Worm (Caenorhabditis elegans) whole organism, young adult: ENCODE results near the gene ZK899.7.

Experiments
- C06A6.2 ChIP-seq: fragments of 200-800 bp; sonication (Bioruptor generic); conservative IDR thresholded peaks from 2 replicates; pipeline ENCODE4 v1.3.6; 2022; ENCODE audit warnings: missing genetic modification characterization, missing compliant biosample characterization
- D2030.7 ChIP-seq: fragments of 200-800 bp; sonication (Bioruptor generic); IDR thresholded peaks from 2 replicates; pipeline ENCODE4 v1.3.6; 2022; ENCODE audit warnings: missing genetic modification reagents, missing genetic modification characterization, missing compliant biosample characterization
- F23B12.7 ChIP-seq: sonication (generic microtip); optimal IDR thresholded peaks from 2 replicates; lab custom pipeline; 2017; ENCODE audit warnings: missing genetic modification characterization, mild to moderate bottlenecking, missing compliant biosample characterization, antibody characterized with exemption, moderate library complexity; ENCODE audit not compliant: insufficient read depth
- F49E8.2 ChIP-seq: sonication (generic microtip); optimal IDR thresholded peaks from 3 replicates; lab custom pipeline; 2017; ENCODE audit warnings: missing genetic modification characterization, mild to moderate bottlenecking, missing compliant biosample characterization, antibody characterized with exemption, moderate library complexity; ENCODE audit not compliant: insufficient read depth
- Y53F4B.3 ChIP-seq: fragments of 200-800 bp; sonication (Bioruptor generic); IDR thresholded peaks from 2 replicates; pipeline ENCODE4 v1.3.6; 2022; ENCODE audit warnings: missing genetic modification reagents, missing genetic modification characterization, missing compliant biosample characterization
- Y53G8AR.9 ChIP-seq: fragments of 200-800 bp; sonication (Bioruptor generic); conservative IDR thresholded peaks from 2 replicates; pipeline ENCODE4 v1.3.6; 2022; ENCODE audit warnings: missing genetic modification reagents, missing genetic modification characterization, missing compliant biosample characterization
- Y67H2A.10 ChIP-seq: fragments of 200-800 bp; sonication (Bioruptor generic); conservative IDR thresholded peaks from 2 replicates; pipeline ENCODE4 v1.3.6; 2022; ENCODE audit warnings: missing genetic modification reagents, missing genetic modification characterization, missing compliant biosample characterization
- ZK185.1 ChIP-seq: sonication (generic microtip); optimal IDR thresholded peaks from 2 replicates; lab custom pipeline; 2016; ENCODE audit warnings: mild to moderate bottlenecking, missing genetic modification characterization, missing compliant biosample characterization; ENCODE audit not compliant: poor library complexity, severe bottlenecking
- akir-1 ChIP-seq: fragments of 200-800 bp; sonication (Bioruptor generic); optimal IDR thresholded peaks from 2 replicates; lab custom pipeline; 2018; ENCODE audit warnings: mild to moderate bottlenecking, missing genetic modification characterization, moderate library complexity, missing compliant biosample characterization
- ama-1 ChIP-seq, 3 experiments: fragments of 150-350 bp in 1 of 3; sonication (generic microtip) in 2 of 3; optimal IDR thresholded peaks; 2 replicates each; lab custom pipeline; 2014 to 2018; ENCODE audit warnings: missing biosample characterization in 2 of 3, missing genetic modification characterization in 2 of 3, missing genetic modification reagents in 2 of 3
- aptf-2 ChIP-seq: fragments of 200-800 bp; sonication (Bioruptor generic); conservative IDR thresholded peaks from 2 replicates; pipeline ENCODE4 v1.3.6; 2022; ENCODE audit warnings: missing genetic modification reagents, missing genetic modification characterization, missing compliant biosample characterization
- attf-3 ChIP-seq: fragments of 200-800 bp; sonication (Bioruptor generic); conservative IDR thresholded peaks from 2 replicates; pipeline ENCODE4 v1.3.6; 2022; ENCODE audit warnings: missing genetic modification reagents, missing genetic modification characterization, missing compliant biosample characterization
- bed-2 ChIP-seq: fragments of 200-800 bp; sonication (Bioruptor generic); IDR thresholded peaks from 2 replicates; pipeline ENCODE4 v1.3.6; 2022; ENCODE audit warnings: missing genetic modification reagents, missing genetic modification characterization, missing compliant biosample characterization
- ccch-3 ChIP-seq: fragments of 200-800 bp; sonication (Bioruptor generic); optimal IDR thresholded peaks from 2 replicates; lab custom pipeline; 2018; ENCODE audit warnings: mild to moderate bottlenecking, missing genetic modification characterization, missing compliant biosample characterization
- cebp-1 ChIP-seq, 2 experiments: fragments of 200-800 bp in 1 of 2; sonication (Bioruptor generic) in 1 of 2; sonication (generic microtip) in 1 of 2; IDR thresholded peaks in 1 of 2; optimal IDR thresholded peaks in 1 of 2; 2 replicates each; pipeline versions ENCODE4 v1.3.6 to Lab custom; 2017 to 2022; ENCODE audit warnings: missing compliant biosample characterization in 2 of 2, missing genetic modification characterization in 2 of 2, mild to moderate bottlenecking in 1 of 2, missing genetic modification reagents in 1 of 2, moderate library complexity in 1 of 2
- cebp-2 ChIP-seq: fragments of 200-800 bp; sonication (Bioruptor generic); IDR thresholded peaks from 2 replicates; pipeline ENCODE4 v1.3.6; 2022; ENCODE audit warnings: missing genetic modification characterization, missing compliant biosample characterization
- ceh-100 ChIP-seq: fragments of 200-800 bp; sonication (Bioruptor generic); IDR thresholded peaks from 2 replicates; pipeline ENCODE4 v1.3.6; 2022; ENCODE audit warnings: missing genetic modification reagents, missing genetic modification characterization, missing compliant biosample characterization
- ceh-27 ChIP-seq: fragments of 200-800 bp; sonication (Bioruptor generic); optimal IDR thresholded peaks from 2 replicates; lab custom pipeline; 2018; ENCODE audit warnings: mild to moderate bottlenecking, missing genetic modification characterization, moderate library complexity, missing compliant biosample characterization
- ceh-79 ChIP-seq: sonication (generic microtip); optimal IDR thresholded peaks from 2 replicates; lab custom pipeline; 2017; ENCODE audit warnings: mild to moderate bottlenecking, missing genetic modification characterization, missing compliant biosample characterization
- chd-7 ChIP-seq: sonication (generic microtip); optimal IDR thresholded peaks from 2 replicates; lab custom pipeline; 2016; ENCODE audit warnings: mild to moderate bottlenecking, missing genetic modification characterization, moderate library complexity, missing compliant biosample characterization
- dox-1 ChIP-seq: fragments of 200-800 bp; sonication (Bioruptor generic); IDR thresholded peaks from 2 replicates; pipeline ENCODE4 v1.3.6; 2022; ENCODE audit warnings: missing genetic modification reagents, missing genetic modification characterization, missing compliant biosample characterization
- dpl-1 ChIP-seq: fragments of 150-350 bp; optimal IDR thresholded peaks from 2 replicates; lab custom pipeline; 2014; ENCODE audit warnings: missing biosample characterization, missing genetic modification reagents, missing genetic modification characterization
- egl-18 ChIP-seq: fragments of 200-800 bp; sonication (Bioruptor generic); IDR thresholded peaks from 2 replicates; pipeline ENCODE4 v1.3.6; 2022; ENCODE audit warnings: missing genetic modification reagents, missing genetic modification characterization, missing compliant biosample characterization
- gei-17 ChIP-seq: fragments of 200-800 bp; sonication (Bioruptor generic); optimal IDR thresholded peaks from 2 replicates; lab custom pipeline; 2018; ENCODE audit warnings: mild to moderate bottlenecking, missing genetic modification characterization, missing compliant biosample characterization
- hlh-12 ChIP-seq: sonication (generic microtip); optimal IDR thresholded peaks from 2 replicates; lab custom pipeline; 2016; ENCODE audit warnings: missing genetic modification characterization, missing compliant biosample characterization
- hmg-1.2 ChIP-seq: fragments of 200-800 bp; sonication (Bioruptor generic); IDR thresholded peaks from 2 replicates; pipeline ENCODE4 v1.3.6; 2022; ENCODE audit warnings: missing genetic modification reagents, missing genetic modification characterization, missing compliant biosample characterization
- hmg-20 ChIP-seq: fragments of 200-800 bp; sonication (Bioruptor generic); IDR thresholded peaks from 2 replicates; pipeline ENCODE4 v1.3.6; 2022; ENCODE audit warnings: missing genetic modification reagents, missing genetic modification characterization, missing compliant biosample characterization
- lin-26 ChIP-seq: fragments of 200-800 bp; sonication (Bioruptor generic); IDR thresholded peaks from 2 replicates; pipeline ENCODE4 v1.3.6; 2022; ENCODE audit warnings: missing genetic modification reagents, missing genetic modification characterization, missing compliant biosample characterization
- lin-54 ChIP-seq: fragments of 200-800 bp; sonication (Bioruptor generic); optimal IDR thresholded peaks from 2 replicates; lab custom pipeline; 2018; ENCODE audit warnings: mild to moderate bottlenecking, missing genetic modification characterization, missing compliant biosample characterization
- mel-28 ChIP-seq: sonication (generic microtip); optimal IDR thresholded peaks from 2 replicates; lab custom pipeline; 2016; ENCODE audit warnings: borderline replicate concordance, mild to moderate bottlenecking, missing genetic modification characterization, missing compliant biosample characterization
- mxl-1 ChIP-seq: sonication (generic microtip); optimal IDR thresholded peaks from 2 replicates; lab custom pipeline; 2016; ENCODE audit warnings: missing genetic modification characterization, missing compliant biosample characterization
- nfyb-1 ChIP-seq: fragments of 200-800 bp; sonication (Bioruptor generic); IDR thresholded peaks from 2 replicates; pipeline ENCODE4 v1.3.6; 2022; ENCODE audit warnings: missing genetic modification reagents, missing genetic modification characterization, missing compliant biosample characterization
- nhr-80 ChIP-seq: sonication (generic microtip); optimal IDR thresholded peaks from 2 replicates; lab custom pipeline; 2016; ENCODE audit warnings: missing genetic modification characterization, missing compliant biosample characterization
- pbrm-1 ChIP-seq: fragments of 200-800 bp; sonication (Bioruptor generic); IDR thresholded peaks from 2 replicates; pipeline ENCODE4 v1.3.6; 2022; ENCODE audit warnings: missing genetic modification reagents, missing genetic modification characterization, missing compliant biosample characterization
- rpc-1 ChIP-seq, 2 experiments: fragments of 150-350 bp in 1 of 2; sonication (generic microtip) in 1 of 2; optimal IDR thresholded peaks; 2 replicates each; lab custom pipeline; 2014 to 2018; ENCODE audit warnings: missing biosample characterization in 1 of 2, missing genetic modification characterization in 1 of 2, missing genetic modification reagents in 1 of 2, missing genotype in 1 of 2
- sea-2 ChIP-seq: fragments of 200-800 bp; sonication (Bioruptor generic); IDR thresholded peaks from 2 replicates; pipeline ENCODE4 v1.3.6; 2022; ENCODE audit warnings: missing genetic modification characterization, missing compliant biosample characterization
- snpc-1.1 ChIP-seq: sonication (generic microtip); optimal IDR thresholded peaks from 2 replicates; lab custom pipeline; 2017; ENCODE audit warnings: missing genetic modification characterization, mild to moderate bottlenecking, missing compliant biosample characterization, antibody characterized with exemption, moderate library complexity, missing genotype, missing genetic modification reagents; ENCODE audit not compliant: insufficient read depth
- snpc-3.4 ChIP-seq: sonication (generic microtip); optimal IDR thresholded peaks from 2 replicates; lab custom pipeline; 2017; ENCODE audit warnings: missing genetic modification characterization, mild to moderate bottlenecking, missing compliant biosample characterization, antibody characterized with exemption, moderate library complexity, missing genotype, missing genetic modification reagents
- somi-1 ChIP-seq: fragments of 200-800 bp; sonication (Bioruptor generic); optimal IDR thresholded peaks from 2 replicates; lab custom pipeline; 2018; ENCODE audit warnings: mild to moderate bottlenecking, missing genetic modification characterization, missing compliant biosample characterization
- tbp1 ChIP-seq: fragments of 200-800 bp; sonication (Bioruptor generic); optimal IDR thresholded peaks from 2 replicates; lab custom pipeline; 2018; ENCODE audit warnings: mild to moderate bottlenecking, missing genetic modification characterization, missing compliant biosample characterization
- unc-130 ChIP-seq: sonication (generic microtip); optimal IDR thresholded peaks from 2 replicates; lab custom pipeline; 2016; ENCODE audit warnings: missing genetic modification reagents, missing genetic modification characterization, missing compliant biosample characterization
- unc-62 ChIP-seq: fragments of 150-350 bp; optimal IDR thresholded peaks from 2 replicates; lab custom pipeline; 2014; ENCODE audit warnings: missing biosample characterization, missing genetic modification reagents, missing genetic modification characterization
- xnd-1 ChIP-seq: sonication (generic microtip); optimal IDR thresholded peaks from 2 replicates; lab custom pipeline; 2016; ENCODE audit warnings: missing genotype, missing genetic modification reagents, missing genetic modification characterization, missing compliant biosample characterization
- ztf-18 ChIP-seq: sonication (generic microtip); optimal IDR thresholded peaks from 2 replicates; lab custom pipeline; 2016; ENCODE audit warnings: missing genotype, mild to moderate bottlenecking, missing genetic modification characterization, missing compliant biosample characterization
- ztf-25 ChIP-seq: fragments of 200-800 bp; sonication (Bioruptor generic); IDR thresholded peaks from 2 replicates; pipeline ENCODE4 v1.3.6; 2022; ENCODE audit warnings: missing genetic modification reagents, missing genetic modification characterization, missing compliant biosample characterization

The ZK899.7 gene

ce11 chrX:9467573-9467972 is 18.3 kb upstream of the ZK899.7 start (continued):
- no peak for TF ChIP-seq bed-2 (GFP tag; lab: Robert Waterston, UW)
- TF ChIP-seq lin-54 (GFP tag; lab: Kevin White, UChicago): no peak
- TF ChIP-seq sea-2 (GFP tag; lab: Robert Waterston, UW): no peak
- no peak for TF ChIP-seq Y67H2A.10 (GFP tag; lab: Robert Waterston, UW)
- peak; percentile 15 for TF ChIP-seq F49E8.2 (tag; lab: Kevin White, UChicago)
- peak; percentile 76 for TF ChIP-seq F23B12.7 (tag; lab: Kevin White, UChicago)
- TF ChIP-seq C06A6.2: 0 out of 2 replicates have a peak, but pooled peaks have one; percentile 16
- no peak for TF ChIP-seq aptf-2 (GFP tag; lab: Robert Waterston, UW)
- peak; percentile 84 for TF ChIP-seq hmg-1.2 (GFP tag; lab: Robert Waterston, UW)
- TF ChIP-seq cebp-2 (GFP tag; lab: Robert Waterston, UW): no peak
- peak; percentile 91 for TF ChIP-seq pbrm-1 (GFP tag; lab: Robert Waterston, UW)
- TF ChIP-seq snpc-3.4 (tag; lab: Kevin White, UChicago): peak; percentile 64
- no peak for TF ChIP-seq akir-1 (GFP tag; lab: Kevin White, UChicago)
- peak; percentile 44 for TF ChIP-seq attf-3 (GFP tag; lab: Robert Waterston, UW)
- peak; percentile 94 for TF ChIP-seq tbp1 (GFP tag; lab: Kevin White, UChicago)
- TF ChIP-seq D2030.7: peak; percentile 70
- TF ChIP-seq ccch-3 (GFP tag; lab: Kevin White, UChicago): no peak
- TF ChIP-seq snpc-1.1 (tag; lab: Kevin White, UChicago): no peak
- peak; percentile 13 for TF ChIP-seq nhr-80
- 0 out of 2 replicates have a peak, but pooled peaks have one; percentile 33 for TF ChIP-seq cebp-1 (GFP tag; IDR thresholded peaks at IDR 0.05; lab: Robert Waterston, UW)
- TF ChIP-seq cebp-1 (tag; optimal IDR thresholded peaks at IDR 0.05; lab: Kevin White, UChicago): no peak
- TF ChIP-seq hmg-20 (GFP tag; lab: Robert Waterston, UW): peak; percentile 76; the same call in 1 of the 2 replicates
- TF ChIP-seq ceh-79 (tag; lab: Kevin White, UChicago): peak; percentile 54
- no peak for TF ChIP-seq mel-28
- peak; percentile 59 for TF ChIP-seq ceh-27 (GFP tag; lab: Kevin White, UChicago)

- TF ChIP-seq nfyb-1 (GFP tag; lab: Robert Waterston, UW) (peak; percentile 98), ceh-100 (peak; percentile 77), snpc-3.4 (tag; lab: Kevin White, UChicago) (peak; percentile 49), egl-18 (GFP tag; lab: Robert Waterston, UW) (peak; percentile 94), Y53F4B.3 (no peak), dpl-1 (GFP tag; lab: Kevin White, UChicago) (no peak), cebp-1 (GFP tag; IDR thresholded peaks at IDR 0.05; lab: Robert Waterston, UW) (peak; percentile 82), cebp-1 (tag; optimal IDR thresholded peaks at IDR 0.05; lab: Kevin White, UChicago) (peak; percentile 97), ztf-25 (no peak), aptf-2 (GFP tag; lab: Robert Waterston, UW) (no peak), C06A6.2 (peak; percentile 98), xnd-1 (no peak), hlh-12 (tag; lab: Kevin White, UChicago) (peak; percentile 13), Y53G8AR.9 (peak; percentile 98), gei-17 (GFP tag; lab: Kevin White, UChicago) (peak; percentile 99), rpc-1 (optimal IDR thresholded peaks at IDR 0.05; lab: Kevin White, UChicago) (peak; percentile 8), rpc-1 (tag; optimal IDR thresholded peaks at IDR 0.05; lab: Kevin White, UChicago) (no peak), chd-7 (tag; lab: Kevin White, UChicago) (peak; percentile 96), dox-1 (GFP tag; lab: Robert Waterston, UW) (peak; percentile 98), mxl-1 (peak; percentile 37), lin-26 (peak; percentile 89), D2030.7 (no peak), ztf-18 (peak; percentile 64), somi-1 (GFP tag; lab: Kevin White, UChicago) (peak; percentile 99), unc-62 (GFP tag; lab: Kevin White, UChicago) (peak; percentile 80), sea-2 (GFP tag; lab: Robert Waterston, UW) (no peak), unc-130 (GFP tag; lab: Kevin White, UChicago) (peak; percentile 60), ama-1 (optimal IDR thresholded peaks at IDR 0.05; lab: Kevin White, UChicago) (no peak), ama-1 (GFP tag; optimal IDR thresholded peaks at IDR 0.05; lab: Kevin White, UChicago) (peak in 1 of 2 experiments; percentile 60), ZK185.1 (tag; lab: Kevin White, UChicago) (peak; percentile 98)
Measured at ce11 chrX:9465722-9466132, 16.5 kb upstream of the ZK899.7 start.
